Worm (Caenorhabditis elegans) whole organism, young adult: ENCODE data around the gene Y17D7B.2.

ENCODE experiments used
- F55B11.4 ChIP-seq: sonication (generic microtip); optimal IDR thresholded peaks from 2 replicates; lab custom pipeline; 2016; ENCODE audit warnings: missing compliant biosample characterization, missing genetic modification characterization, borderline replicate concordance; ENCODE audit not compliant: insufficient read depth
- ama-1 ChIP-seq, 3 experiments: fragments of 150-350 bp in 1 of 3; sonication (generic microtip) in 2 of 3; optimal IDR thresholded peaks; 2 replicates each; lab custom pipeline; 2014 to 2018; ENCODE audit warnings: missing biosample characterization in 2 of 3, missing genetic modification characterization in 2 of 3, missing genetic modification reagents in 2 of 3
- dpl-1 ChIP-seq: fragments of 150-350 bp; optimal IDR thresholded peaks from 2 replicates; lab custom pipeline; 2014; ENCODE audit warnings: missing biosample characterization, missing genetic modification reagents, missing genetic modification characterization
- hmg-1.2 ChIP-seq: fragments of 200-800 bp; sonication (Bioruptor generic); IDR thresholded peaks from 2 replicates; pipeline ENCODE4 v1.3.6; 2022; ENCODE audit warnings: missing genetic modification reagents, missing genetic modification characterization, missing compliant biosample characterization
- nhr-80 ChIP-seq: sonication (generic microtip); optimal IDR thresholded peaks from 2 replicates; lab custom pipeline; 2016; ENCODE audit warnings: missing genetic modification characterization, missing compliant biosample characterization
- pha-4 ChIP-seq: fragments of 150-350 bp; sonication (generic microtip); optimal IDR thresholded peaks from 2 replicates; lab custom pipeline; 2014; ENCODE audit warnings: missing biosample characterization, missing genetic modification reagents, missing genetic modification characterization

DNA sequence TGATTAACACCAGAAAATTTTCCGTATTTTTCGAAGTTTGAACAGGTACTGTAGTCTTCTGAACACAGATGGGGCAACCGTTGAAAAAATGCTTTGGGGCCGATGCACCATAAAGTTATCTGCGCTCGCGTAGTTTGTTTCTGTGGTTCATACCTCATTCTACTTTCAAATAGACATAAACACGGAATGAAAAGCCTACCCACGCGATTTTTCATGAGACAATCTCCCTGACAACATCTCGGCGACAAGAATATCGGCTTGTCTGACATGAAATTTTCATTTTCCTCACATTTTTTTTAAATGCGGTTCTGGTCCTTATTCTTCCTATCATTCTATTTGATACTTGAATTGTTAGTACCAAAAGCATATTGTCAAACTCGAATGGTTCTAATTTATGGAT, 14.8 kb upstream of the Y17D7B.2 start, which contains the start of gene clec-257:
- TF ChIP-seq nhr-80 (tag; lab: Kevin White, UChicago) = no peak
- TF ChIP-seq pha-4 (tag; lab: Kevin White, UChicago) = no peak
- TF ChIP-seq hmg-1.2 (GFP tag; lab: Robert Waterston, UW) = no peak
- TF ChIP-seq dpl-1 (GFP tag; lab: Kevin White, UChicago) = no peak
- no peak for TF ChIP-seq F55B11.4 (tag; lab: Kevin White, UChicago)
- TF ChIP-seq ama-1 (optimal IDR thresholded peaks at IDR 0.05; lab: Kevin White, UChicago) = no peak
- no peak for TF ChIP-seq ama-1 (GFP tag; optimal IDR thresholded peaks at IDR 0.05; lab: Kevin White, UChicago)
